Worm (Caenorhabditis elegans) whole organism, young adult: ENCODE results near the gene F02E11.7.

Source experiments
- B0336.3 ChIP-seq: fragments of 200-800 bp; sonication (Bioruptor generic); IDR thresholded peaks from 2 replicates; pipeline ENCODE4 v1.3.6; 2022; ENCODE audit warnings: missing genetic modification characterization, missing compliant biosample characterization
- F49E8.2 ChIP-seq: sonication (generic microtip); optimal IDR thresholded peaks from 3 replicates; lab custom pipeline; 2017; ENCODE audit warnings: missing genetic modification characterization, mild to moderate bottlenecking, missing compliant biosample characterization, antibody characterized with exemption, moderate library complexity; ENCODE audit not compliant: insufficient read depth
- ama-1 ChIP-seq, 3 experiments: fragments of 150-350 bp in 1 of 3; sonication (generic microtip) in 2 of 3; optimal IDR thresholded peaks; 2 replicates each; lab custom pipeline; 2014 to 2018; ENCODE audit warnings: missing biosample characterization in 2 of 3, missing genetic modification characterization in 2 of 3, missing genetic modification reagents in 2 of 3
- dpff-1 ChIP-seq: sonication (generic microtip); optimal IDR thresholded peaks from 2 replicates; lab custom pipeline; 2017; ENCODE audit warnings: mild to moderate bottlenecking, missing genetic modification characterization, missing compliant biosample characterization
- him-1 ChIP-seq: sonication (generic microtip); optimal IDR thresholded peaks from 2 replicates; lab custom pipeline; 2016; ENCODE audit warnings: missing genotype, missing genetic modification reagents, missing genetic modification characterization, missing compliant biosample characterization
- lin-26 ChIP-seq: fragments of 200-800 bp; sonication (Bioruptor generic); IDR thresholded peaks from 2 replicates; pipeline ENCODE4 v1.3.6; 2022; ENCODE audit warnings: missing genetic modification reagents, missing genetic modification characterization, missing compliant biosample characterization
- lin-35 ChIP-seq, 3 experiments: fragments of 150-350 bp in 2 of 3; sonication (generic microtip) in 1 of 3; optimal IDR thresholded peaks; 2 replicates each; lab custom pipeline; 2014 to 2018; ENCODE audit warnings: missing biosample characterization in 3 of 3, missing genetic modification characterization in 3 of 3, missing genetic modification reagents in 3 of 3
- nfya-1 ChIP-seq: sonication (generic microtip); optimal IDR thresholded peaks from 2 replicates; lab custom pipeline; 2017; ENCODE audit warnings: antibody characterized with exemption, missing compliant biosample characterization, missing genetic modification characterization, borderline replicate concordance; ENCODE audit not compliant: insufficient read depth
- nfyb-1 ChIP-seq: fragments of 200-800 bp; sonication (Bioruptor generic); IDR thresholded peaks from 2 replicates; pipeline ENCODE4 v1.3.6; 2022; ENCODE audit warnings: missing genetic modification reagents, missing genetic modification characterization, missing compliant biosample characterization
- pha-4 ChIP-seq: fragments of 150-350 bp; sonication (generic microtip); optimal IDR thresholded peaks from 2 replicates; lab custom pipeline; 2014; ENCODE audit warnings: missing biosample characterization, missing genetic modification reagents, missing genetic modification characterization
- snpc-4 ChIP-seq, 5 experiments: fragments of 150-350 bp in 1 of 5; sonication (generic microtip) in 4 of 5; optimal IDR thresholded peaks; 2 replicates each; lab custom pipeline; 2014 to 2018; ENCODE audit warnings: missing genetic modification characterization in 5 of 5, missing biosample characterization in 3 of 5, antibody characterized with exemption in 2 of 5, mild to moderate bottlenecking in 2 of 5, missing compliant biosample characterization in 2 of 5, missing genotype in 2 of 5, moderate library complexity in 2 of 5, missing genetic modification reagents in 1 of 5
- ztf-26 ChIP-seq: sonication (generic microtip); optimal IDR thresholded peaks from 2 replicates; lab custom pipeline; 2017; ENCODE audit warnings: missing genetic modification characterization, missing compliant biosample characterization
- ztf-6 ChIP-seq: fragments of 200-800 bp; sonication (Bioruptor generic); IDR thresholded peaks from 2 replicates; pipeline ENCODE4 v1.3.6; 2022; ENCODE audit warnings: missing genetic modification reagents, missing genetic modification characterization, missing compliant biosample characterization

ce11 chrII:3249406-3249805 lies 18.1 kb upstream of the F02E11.7 start, which contains the start of gene clec-124:
- TF ChIP-seq ama-1 (optimal IDR thresholded peaks at IDR 0.05; lab: Kevin White, UChicago) (no peak), ama-1 (GFP tag; optimal IDR thresholded peaks at IDR 0.05; lab: Kevin White, UChicago) (no peak), B0336.3 (no peak), ztf-6 (no peak), snpc-4 (GFP tag; optimal IDR thresholded peaks at IDR 0.05; lab: Kevin White, UChicago) (no peak), snpc-4 (tag; optimal IDR thresholded peaks at IDR 0.05; lab: Kevin White, UChicago) (no peak), ztf-26 (tag; lab: Kevin White, UChicago) (no peak), dpff-1 (tag; lab: Kevin White, UChicago) (no peak), F49E8.2 (tag; lab: Kevin White, UChicago) (no peak), lin-26 (GFP tag; lab: Robert Waterston, UW) (no peak), him-1 (tag; lab: Kevin White, UChicago) (no peak), nfya-1 (no peak), lin-35 (GFP tag; optimal IDR thresholded peaks at IDR 0.05; lab: Kevin White, UChicago) (no peak), pha-4 (tag; lab: Kevin White, UChicago) (no peak), nfyb-1 (no peak)
